Fruit fly (Drosophila melanogaster) whole organism, prepupa: ENCODE results near the gene Las.

Experiments
- CG3032 ChIP-seq: fragments of 200-800 bp; optimal IDR thresholded peaks from 2 replicates; lab custom pipeline; 2019; ENCODE audit warnings: missing biosample characterization, mild to moderate bottlenecking, missing genetic modification characterization, moderate library complexity
- CG8319 ChIP-seq: fragments of 200-800 bp; sonication (Bioruptor generic); optimal IDR thresholded peaks from 3 replicates; lab custom pipeline; 2016; ENCODE audit warnings: missing biosample characterization, missing genetic modification characterization
- CG9139 ChIP-seq: fragments of 200-800 bp; sonication (Bioruptor generic); optimal IDR thresholded peaks from 3 replicates; lab custom pipeline; 2017; ENCODE audit warnings: missing biosample characterization, mild to moderate bottlenecking, missing genetic modification characterization
- Eip93F ChIP-seq: fragments of 200-800 bp; sonication (Bioruptor generic); optimal IDR thresholded peaks from 2 replicates; lab custom pipeline; 2016; ENCODE audit warnings: missing biosample characterization, mild to moderate bottlenecking, missing genetic modification characterization
- Ets96B ChIP-seq: fragments of 200-800 bp; optimal IDR thresholded peaks from 2 replicates; lab custom pipeline; 2019; ENCODE audit warnings: missing biosample characterization, mild to moderate bottlenecking, missing genetic modification characterization, moderate library complexity
- Hr38 ChIP-seq: sonication (Bioruptor generic); optimal IDR thresholded peaks from 2 replicates; lab custom pipeline; 2016; ENCODE audit warnings: missing biosample characterization, missing genetic modification characterization
- Lpt ChIP-seq: fragments of 200-800 bp; sonication (Bioruptor generic); optimal IDR thresholded peaks from 3 replicates; lab custom pipeline; 2016; ENCODE audit warnings: missing biosample characterization, missing genetic modification characterization
- Smox ChIP-seq: fragments of 200-800 bp; sonication (Bioruptor generic); optimal IDR thresholded peaks from 3 replicates; lab custom pipeline; 2016; ENCODE audit warnings: missing biosample characterization, missing genetic modification characterization
- Sox15 ChIP-seq: fragments of 200-800 bp; sonication (Bioruptor generic); optimal IDR thresholded peaks from 3 replicates; lab custom pipeline; 2016; ENCODE audit warnings: missing biosample characterization, missing genetic modification characterization
- dac ChIP-seq: fragments of 200-800 bp; sonication (Bioruptor generic); optimal IDR thresholded peaks from 2 replicates; lab custom pipeline; 2017; ENCODE audit warnings: missing biosample characterization, mild to moderate bottlenecking, missing genetic modification characterization
- fd85E ChIP-seq: fragments of 200-800 bp; sonication (Bioruptor generic); optimal IDR thresholded peaks from 3 replicates; lab custom pipeline; 2016; ENCODE audit warnings: missing biosample characterization, missing genetic modification characterization
- vri ChIP-seq: fragments of 200-800 bp; sonication (Bioruptor generic); optimal IDR thresholded peaks from 3 replicates; lab custom pipeline; 2016; ENCODE audit warnings: missing biosample characterization, mild to moderate bottlenecking, missing genetic modification characterization

- TF ChIP-seq dac (GFP tag; lab: Kevin White, UChicago) (no peak), Sox15 (GFP tag; lab: Kevin White, UChicago) (no peak), Lpt (GFP tag; lab: Kevin White, UChicago) (no peak), Hr38 (no peak), CG8319 (GFP tag; lab: Kevin White, UChicago) (no peak), Eip93F (GFP tag; lab: Kevin White, UChicago) (no peak), vri (no peak), fd85E (GFP tag; lab: Kevin White, UChicago) (peak; percentile 30), CG3032 (tag; lab: Kevin White, UChicago) (no peak), Smox (GFP tag; lab: Kevin White, UChicago) (no peak), CG9139 (GFP tag; lab: Kevin White, UChicago) (no peak), Ets96B (tag; lab: Kevin White, UChicago) (no peak)
Observed at dm6 chr3L:20401026-20401912, 30.9 kb downstream of the Las start, which contains the start of gene trbl.
